Fruit fly (Drosophila melanogaster): Measurements from ENCODE around the gene CG33688.

CG33688 gene

dm6 chr3L:16231857-16232256, 32.8 kb downstream of the CG33688 start, which contains the start of the genes PDCD-5 and MED10 (continued):
- TF ChIP-seq Dp (GFP tag; optimal IDR thresholded peaks at IDR 0.05), result peak; percentile 38
- TF ChIP-seq dan (GFP tag; IDR thresholded peaks at IDR 0.05), result no peak
- peak in 1 of 2 experiments; percentile 56 for TF ChIP-seq Pdp1 (GFP tag; optimal IDR thresholded peaks at IDR 0.05)
- no peak for TF ChIP-seq CG11247 (GFP tag; IDR thresholded peaks at IDR 0.05)
- peak; percentile 27 for TF ChIP-seq sug (tag; optimal IDR thresholded peaks at IDR 0.05)
- TF ChIP-seq Atf6 (GFP tag; IDR thresholded peaks at IDR 0.05), result no peak
- TF ChIP-seq unpg (GFP tag; optimal IDR thresholded peaks at IDR 0.05), result no peak
- TF ChIP-seq sens (GFP tag), result peak; percentile 84
- no peak for TF ChIP-seq Nf-YC (tag; optimal IDR thresholded peaks at IDR 0.05)
- TF ChIP-seq ERR (GFP tag; optimal IDR thresholded peaks at IDR 0.05), result peak; percentile 27
- TF ChIP-seq CG12391 (tag; optimal IDR thresholded peaks at IDR 0.05), result no peak
- TF ChIP-seq lab (GFP tag; optimal IDR thresholded peaks at IDR 0.05), result no peak
- no peak for TF ChIP-seq CG5953 (GFP tag; IDR thresholded peaks at IDR 0.05)
- no peak for TF ChIP-seq CG32767 (GFP tag; IDR thresholded peaks at IDR 0.05)
- TF ChIP-seq sob (GFP tag; IDR thresholded peaks at IDR 0.05), result peak; percentile 44; the same call in 1 of the 2 replicates
- TF ChIP-seq CG1024 (GFP tag; IDR thresholded peaks at IDR 0.05), result no peak
- peak; percentile 75; the same call in 1 of the 3 replicates for TF ChIP-seq CG34422 (GFP tag; IDR thresholded peaks at IDR 0.05)
- TF ChIP-seq cad (GFP tag; optimal IDR thresholded peaks at IDR 0.05), result no peak
- no peak; the same call in 1 of the 2 replicates for TF ChIP-seq hbn (GFP tag; IDR thresholded peaks at IDR 0.05; ENCODE audit: partially characterized antibody)
- no peak for TF ChIP-seq MTF-1 (GFP tag; optimal IDR thresholded peaks at IDR 0.05; ENCODE audit: borderline replicate concordance)
- no peak for TF ChIP-seq Usf (GFP tag; optimal IDR thresholded peaks at IDR 0.05)
- no peak for TF ChIP-seq CG34376 (GFP tag; optimal IDR thresholded peaks at IDR 0.05)
- no peak for TF ChIP-seq Ravus (GFP tag; IDR thresholded peaks at IDR 0.05)
- TF ChIP-seq Max (GFP tag; optimal IDR thresholded peaks at IDR 0.05), result no peak
- no peak for TF ChIP-seq CG18476 (GFP tag; optimal IDR thresholded peaks at IDR 0.05)
- TF ChIP-seq Mes4 (GFP tag; optimal IDR thresholded peaks at IDR 0.05), result no peak
- no peak for TF ChIP-seq CG4404 (GFP tag; IDR thresholded peaks at IDR 0.05)
- no peak for TF ChIP-seq CG2678 (tag; optimal IDR thresholded peaks at IDR 0.05)
- no peak for TF ChIP-seq CG31224 (GFP tag; IDR thresholded peaks at IDR 0.05)
- TF ChIP-seq GATAe (GFP tag; conservative IDR thresholded peaks at IDR 0.05), result no peak
- TF ChIP-seq CG6791 (GFP tag; IDR thresholded peaks at IDR 0.05; ENCODE audit: partially characterized antibody), result peak; percentile 32; the same call in 2 of the 3 replicates
- no peak for TF ChIP-seq Rx (GFP tag; IDR thresholded peaks at IDR 0.05)
- TF ChIP-seq NC2α (GFP tag; optimal IDR thresholded peaks at IDR 0.05), result no peak
- no peak for TF ChIP-seq CG14050 (GFP tag; IDR thresholded peaks at IDR 0.05)
- no peak for TF ChIP-seq gcm2 (GFP tag; optimal IDR thresholded peaks at IDR 0.05)
- TF ChIP-seq CG10979 (tag; optimal IDR thresholded peaks at IDR 0.05), result peak; percentile 3
- no peak for TF ChIP-seq jumu (GFP tag; optimal IDR thresholded peaks at IDR 0.05)
- TF ChIP-seq hth (optimal IDR thresholded peaks at IDR 0.05), result no peak
- TF ChIP-seq HLH3B (GFP tag; IDR thresholded peaks at IDR 0.05), result no peak
- peak; percentile 57 for TF ChIP-seq Sry-δ (GFP tag; optimal IDR thresholded peaks at IDR 0.05)
- peak; percentile 34 for TF ChIP-seq CG10267 (tag; optimal IDR thresholded peaks at IDR 0.05)
- peak; percentile 55 for TF ChIP-seq CG17912 (GFP tag; optimal IDR thresholded peaks at IDR 0.05)
- TF ChIP-seq knrl (GFP tag; IDR thresholded peaks at IDR 0.05; ENCODE audit: partially characterized antibody), result peak; percentile 30; the same call in 1 of the 3 replicates
- no peak for TF ChIP-seq br (optimal IDR thresholded peaks at IDR 0.05)
- no peak for TF ChIP-seq nau (GFP tag; optimal IDR thresholded peaks at IDR 0.05)
- no peak for TF ChIP-seq dysf (GFP tag; IDR thresholded peaks at IDR 0.05)
- TF ChIP-seq CG10959 (GFP tag; IDR thresholded peaks at IDR 0.05), result peak; percentile 33; the same call in 1 of the 2 replicates
- TF ChIP-seq stc (GFP tag; IDR thresholded peaks at IDR 0.05), result no peak
- peak; percentile 58 for TF ChIP-seq Deaf1 (tag; optimal IDR thresholded peaks at IDR 0.05)
- TF ChIP-seq CG18619 (GFP tag; optimal IDR thresholded peaks at IDR 0.05), result no peak
- TF ChIP-seq CrebB (tag; optimal IDR thresholded peaks at IDR 0.05), result no peak
- TF ChIP-seq CG10321 (GFP tag; IDR thresholded peaks at IDR 0.05), result no peak

Measured in whole organism, embryonic.